Worm (Caenorhabditis elegans) whole organism, L4 larva: ENCODE data around the gene stc-1.

Experiments used
- T26A8.4 ChIP-seq: fragments of 200-800 bp; sonication (Bioruptor generic); IDR thresholded peaks from 2 replicates; pipeline ENCODE4 v1.3.6; 2022; ENCODE audit warnings: missing genetic modification characterization, missing compliant biosample characterization
- ama-1 ChIP-seq: fragments of 150-350 bp; optimal IDR thresholded peaks from 2 replicates; lab custom pipeline; 2014; ENCODE audit warnings: inconsistent platforms, mixed read lengths
- ceh-82 ChIP-seq: sonication (generic microtip); optimal IDR thresholded peaks from 2 replicates; lab custom pipeline; 2017; ENCODE audit warnings: missing biosample characterization, missing genetic modification characterization
- daf-12 ChIP-seq: fragments of 150-350 bp; optimal IDR thresholded peaks from 2 replicates; lab custom pipeline; 2014; ENCODE audit warnings: missing biosample characterization, missing genetic modification reagents, missing genetic modification characterization
- lin-13 ChIP-seq: fragments of 150-350 bp; optimal IDR thresholded peaks from 2 replicates; lab custom pipeline; 2014; ENCODE audit warnings: missing biosample characterization, missing genetic modification reagents, missing genetic modification characterization
- mxl-2 ChIP-seq: fragments of 200-800 bp; sonication (Bioruptor generic); conservative IDR thresholded peaks from 2 replicates; pipeline ENCODE4 v1.3.6; 2022; ENCODE audit warnings: missing genetic modification reagents, missing genetic modification characterization, missing compliant biosample characterization
- nhr-77 ChIP-seq: fragments of 150-350 bp; optimal IDR thresholded peaks from 2 replicates; lab custom pipeline; 2014; ENCODE audit warnings: missing biosample characterization, missing genetic modification characterization
- ztf-11 ChIP-seq: fragments of 150-350 bp; optimal IDR thresholded peaks from 2 replicates; lab custom pipeline; 2014; ENCODE audit warnings: missing biosample characterization, missing genetic modification characterization

DNA sequence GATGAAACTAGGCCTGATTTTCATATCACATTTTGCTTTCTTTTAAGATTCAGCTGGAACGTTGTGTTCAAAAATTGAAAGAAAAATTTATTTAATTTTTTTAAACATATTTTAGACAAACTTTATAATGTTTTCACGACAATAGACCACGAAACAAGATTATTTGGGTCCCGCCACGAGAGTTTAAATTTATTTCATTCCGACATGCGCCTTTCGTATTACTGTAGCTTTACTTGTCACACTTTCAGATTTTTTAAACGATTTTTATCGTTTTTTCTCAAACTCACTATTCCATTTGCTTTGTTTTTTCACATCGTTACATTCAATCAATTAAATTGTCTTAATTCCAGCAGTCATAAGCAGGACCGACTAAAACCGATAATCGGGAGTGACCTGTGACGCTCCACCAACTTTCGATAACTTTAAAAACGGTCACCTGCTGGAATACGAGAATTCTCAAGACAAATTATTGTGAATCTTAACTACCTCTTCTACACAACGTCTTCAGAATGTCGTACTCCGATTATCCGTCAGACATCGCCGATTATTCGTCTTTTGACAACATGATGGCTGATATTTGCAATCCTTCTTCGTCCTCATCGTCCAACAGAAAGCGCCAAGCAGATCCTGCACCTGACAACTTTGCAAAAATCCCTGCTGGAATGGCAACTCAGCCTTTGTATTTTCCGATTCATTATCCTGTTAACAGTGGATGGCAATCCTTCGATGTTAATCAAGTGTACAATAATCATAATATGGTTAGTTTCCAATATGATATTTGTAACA, 28.1 kb upstream of the stc-1 start, which contains the start of gene aptf-3:
- TF ChIP-seq ztf-11 (no peak), mxl-2 (GFP tag; lab: Robert Waterston, UW) (no peak), daf-12 (no peak), lin-13 (GFP tag; lab: Kevin White, UChicago) (no peak), ceh-82 (tag; lab: Kevin White, UChicago) (no peak), nhr-77 (tag; lab: Kevin White, UChicago) (no peak), T26A8.4 (GFP tag; lab: Robert Waterston, UW) (no peak), ama-1 (lab: Kevin White, UChicago) (no peak)
